Fruit fly (Drosophila melanogaster) whole organism, adult: ENCODE measurements around the gene CtsL4.
A peak's percentile ranks its signal among the peaks of the same experiment; 100 is the strongest.

ENCODE experiments used
- CG11617 ChIP-seq: fragments of 200-800 bp; sonication (Bioruptor generic); optimal IDR thresholded peaks from 2 replicates; lab custom pipeline; 2017; ENCODE audit warnings: mild to moderate bottlenecking, missing biosample characterization, missing genetic modification reagents, missing genetic modification characterization
- CG12768 ChIP-seq: fragments of 200-800 bp; sonication (Bioruptor generic); optimal IDR thresholded peaks from 2 replicates; lab custom pipeline; 2017; ENCODE audit warnings: missing biosample characterization, missing genetic modification characterization, mild to moderate bottlenecking, moderate library complexity, missing genetic modification reagents
- CG14711 ChIP-seq: fragments of 200-800 bp; sonication (Bioruptor generic); optimal IDR thresholded peaks from 2 replicates; lab custom pipeline; 2018; ENCODE audit warnings: missing biosample characterization, mild to moderate bottlenecking, missing genetic modification characterization, moderate library complexity
- CG1620 ChIP-seq: fragments of 200-800 bp; sonication (Bioruptor generic); optimal IDR thresholded peaks from 2 replicates; lab custom pipeline; 2016; ENCODE audit warnings: missing biosample characterization, missing genetic modification characterization
- CG33017 ChIP-seq: fragments of 200-800 bp; sonication (Bioruptor generic); optimal IDR thresholded peaks from 2 replicates; lab custom pipeline; 2018; ENCODE audit warnings: missing biosample characterization, mild to moderate bottlenecking, missing genetic modification characterization, moderate library complexity
- CG5204 ChIP-seq: fragments of 200-800 bp; sonication (Bioruptor generic); optimal IDR thresholded peaks from 2 replicates; lab custom pipeline; 2016; ENCODE audit warnings: missing biosample characterization, missing genetic modification characterization
- CG7045 ChIP-seq: fragments of 200-800 bp; sonication (Bioruptor generic); optimal IDR thresholded peaks from 2 replicates; lab custom pipeline; 2017; ENCODE audit warnings: missing biosample characterization, mild to moderate bottlenecking, missing genetic modification characterization
- CG7101 ChIP-seq: fragments of 200-800 bp; sonication (Bioruptor generic); optimal IDR thresholded peaks from 2 replicates; lab custom pipeline; 2018; ENCODE audit warnings: missing biosample characterization, mild to moderate bottlenecking, missing genetic modification characterization, moderate library complexity
- Clk ChIP-seq: fragments of 200-800 bp; sonication (Bioruptor generic); optimal IDR thresholded peaks from 2 replicates; lab custom pipeline; 2017; ENCODE audit warnings: missing biosample characterization, missing genetic modification characterization
- Crg-1 ChIP-seq: fragments of 200-800 bp; sonication (Bioruptor generic); optimal IDR thresholded peaks from 2 replicates; lab custom pipeline; 2016; ENCODE audit warnings: missing biosample characterization, missing genetic modification characterization
- Hr96 ChIP-seq: fragments of 200-800 bp; sonication (Bioruptor generic); optimal IDR thresholded peaks from 2 replicates; lab custom pipeline; 2016; ENCODE audit warnings: missing biosample characterization, missing genetic modification characterization
- Mnt ChIP-seq: fragments of 200-800 bp; sonication (Bioruptor generic); optimal IDR thresholded peaks from 2 replicates; lab custom pipeline; 2016; ENCODE audit warnings: missing biosample characterization, mild to moderate bottlenecking, missing genetic modification characterization
- bab1 ChIP-seq: fragments of 200-800 bp; sonication (Bioruptor generic); optimal IDR thresholded peaks from 3 replicates; lab custom pipeline; 2019; ENCODE audit warnings: missing biosample characterization, mild to moderate bottlenecking, missing genetic modification characterization, moderate library complexity
- cic ChIP-seq: fragments of 200-800 bp; sonication (Bioruptor generic); optimal IDR thresholded peaks from 2 replicates; lab custom pipeline; 2017; ENCODE audit warnings: missing biosample characterization, mild to moderate bottlenecking, missing genetic modification characterization, moderate library complexity
- cnc ChIP-seq, 2 experiments: fragments of >200 bp; optimal IDR thresholded peaks; 2 replicates each; lab custom pipeline; 2017
- kay ChIP-seq: fragments of 200-800 bp; sonication (Bioruptor generic); peaks from one replicate; lab custom pipeline; 2016; ENCODE audit warnings: missing biosample characterization, missing genetic modification characterization, borderline replicate concordance
- ovo ChIP-seq: fragments of 200-800 bp; sonication (Bioruptor generic); optimal IDR thresholded peaks from 2 replicates; lab custom pipeline; 2016; ENCODE audit warnings: missing biosample characterization, missing genetic modification characterization
- pad ChIP-seq: fragments of 200-800 bp; sonication (Bioruptor generic); optimal IDR thresholded peaks from 3 replicates; lab custom pipeline; 2017; ENCODE audit warnings: missing biosample characterization, missing genetic modification characterization, mild to moderate bottlenecking, moderate library complexity, missing genetic modification reagents
- tj ChIP-seq: fragments of 200-800 bp; sonication (Bioruptor generic); optimal IDR thresholded peaks from 3 replicates; lab custom pipeline; 2017; ENCODE audit warnings: missing biosample characterization, mild to moderate bottlenecking, missing genetic modification characterization, moderate library complexity
- toe ChIP-seq: fragments of 200-800 bp; sonication (Bioruptor generic); optimal IDR thresholded peaks from 2 replicates; lab custom pipeline; 2016; ENCODE audit warnings: missing biosample characterization, missing genetic modification characterization

CtsL4 gene

DNA sequence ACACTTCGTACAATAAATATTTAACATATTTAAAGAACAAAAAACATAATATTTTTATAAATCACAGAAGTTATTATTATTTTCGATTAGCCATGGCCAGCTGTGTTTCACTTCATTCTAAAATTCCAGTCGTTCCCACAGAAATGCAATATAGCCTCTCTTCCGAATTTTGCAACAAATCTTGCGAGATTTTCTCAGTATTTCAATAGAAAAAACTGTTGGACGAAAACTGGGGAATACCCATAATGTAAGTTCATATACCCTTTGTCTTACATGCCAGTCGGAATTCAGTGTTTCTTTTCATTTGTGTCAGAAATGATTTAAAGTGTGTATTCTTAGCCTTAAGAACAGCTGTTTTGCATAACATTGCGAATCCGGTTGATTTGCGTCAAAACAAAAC is at the start of gene CtsL4, which contains the start of gene ClpP:
Gene CtsL4, minus strand, starts transcription at position 90 of the 400 bp plus-strand sequence.
Gene ClpP, plus strand, starts transcription at position 288 of the 400 bp plus-strand sequence.
- TF ChIP-seq CG14711 (tag; lab: Kevin White, UChicago) (no peak), CG7101 (peak; percentile 36), bab1 (GFP tag; lab: Kevin White, UChicago) (no peak), Crg-1 (GFP tag; lab: Kevin White, UChicago) (no peak), tj (GFP tag; lab: Kevin White, UChicago) (peak; percentile 72), CG1620 (GFP tag; lab: Kevin White, UChicago) (peak; percentile 6), CG11617 (GFP tag; lab: Kevin White, UChicago) (peak; percentile 35)

dm6 chr2L:10405008-10405654 is 48.7 kb upstream of the CtsL4 start, which contains the start of the genes CG17768, LSm-4 and Ir31a:
TSS of gene CG17768 (minus strand) at chr2L:10405203.
TSS of gene LSm-4 (minus strand) at chr2L:10405203.
TSS of gene Ir31a (plus strand) at chr2L:10405565.
- TF ChIP-seq CG14711 (tag; lab: Kevin White, UChicago), result no peak

DNA sequence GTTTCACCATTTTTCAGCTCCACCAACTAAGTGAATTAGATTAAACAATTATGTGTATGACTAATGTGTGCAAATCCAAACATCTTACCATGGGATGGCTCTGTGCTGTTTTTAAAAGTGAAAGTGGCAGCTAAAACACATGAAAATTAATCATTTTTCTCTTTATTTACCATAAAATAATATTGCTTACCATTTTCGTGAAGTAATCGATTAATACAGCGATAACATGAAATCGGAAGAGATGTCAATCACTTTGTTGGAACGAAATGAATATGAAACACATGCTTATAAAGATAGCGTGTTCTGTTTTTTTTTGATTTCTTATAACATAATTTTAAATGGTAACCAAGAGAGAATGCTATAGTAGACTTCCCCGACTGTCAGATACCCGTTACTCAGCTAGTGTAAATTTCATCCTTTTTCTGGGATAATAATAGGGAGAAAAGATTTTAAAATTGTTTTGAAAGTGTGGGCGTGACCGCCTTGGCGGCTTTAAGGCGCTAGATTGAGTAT is 47.5 kb upstream of the CtsL4 start:
- no peak for TF ChIP-seq cic (GFP tag; lab: Kevin White, UChicago)
- no peak for TF ChIP-seq CG7101
- TF ChIP-seq cnc (optimal IDR thresholded peaks at IDR 0.05; lab: Kevin White, UChicago), result no peak
- TF ChIP-seq kay, result peak; percentile 86
- TF ChIP-seq CG14711 (tag; lab: Kevin White, UChicago), result no peak
- TF ChIP-seq toe, result no peak
- no peak for TF ChIP-seq ovo (GFP tag; lab: Kevin White, UChicago)
- TF ChIP-seq Hr96 (GFP tag; lab: Kevin White, UChicago), result no peak
- no peak for TF ChIP-seq tj (GFP tag; lab: Kevin White, UChicago)
- TF ChIP-seq CG33017 (tag; lab: Kevin White, UChicago), result no peak
- TF ChIP-seq bab1 (GFP tag; lab: Kevin White, UChicago), result peak; percentile 39
- no peak for TF ChIP-seq Crg-1 (GFP tag; lab: Kevin White, UChicago)
- no peak for TF ChIP-seq Mnt (GFP tag; lab: Kevin White, UChicago)
- TF ChIP-seq CG12768 (GFP tag; lab: Kevin White, UChicago), result no peak
- no peak for TF ChIP-seq Clk (GFP tag; lab: Kevin White, UChicago)

dm6 chr2L:10396877-10397587 is 40.6 kb upstream of the CtsL4 start:
- TF ChIP-seq Mnt (GFP tag; lab: Kevin White, UChicago) (peak; percentile 65), cic (GFP tag; lab: Kevin White, UChicago) (peak; percentile 59), CG5204 (GFP tag; lab: Kevin White, UChicago) (no peak), CG12768 (GFP tag; lab: Kevin White, UChicago) (no peak), CG1620 (GFP tag; lab: Kevin White, UChicago) (no peak), tj (GFP tag; lab: Kevin White, UChicago) (peak; percentile 84), pad (no peak), CG14711 (tag; lab: Kevin White, UChicago) (no peak), Crg-1 (GFP tag; lab: Kevin White, UChicago) (no peak), Hr96 (GFP tag; lab: Kevin White, UChicago) (no peak), Clk (GFP tag; lab: Kevin White, UChicago) (no peak), kay (peak; percentile 99), ovo (GFP tag; lab: Kevin White, UChicago) (no peak)

DNA sequence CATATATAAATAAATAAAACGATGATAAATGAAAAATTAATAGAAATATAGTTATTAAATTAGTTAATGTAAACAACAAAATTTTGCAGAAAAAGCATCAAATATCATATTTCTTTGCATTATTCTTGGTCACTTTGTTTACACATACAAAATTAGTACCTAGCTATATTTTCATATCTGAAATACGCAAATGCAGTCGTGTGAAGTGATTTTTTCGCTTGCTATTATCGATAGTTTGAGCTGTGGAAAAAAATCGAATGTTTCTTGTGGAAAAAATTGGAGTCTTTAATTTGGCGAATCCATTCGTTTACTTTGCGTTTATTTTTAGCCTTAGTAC is 40.1 kb upstream of the CtsL4 start, which contains the start of gene Cnot4:
Gene Cnot4, plus strand, starts transcription at position 229 of the 337 bp plus-strand sequence.
- TF ChIP-seq CG12768 (GFP tag; lab: Kevin White, UChicago) (no peak), CG1620 (GFP tag; lab: Kevin White, UChicago) (no peak), CG7045 (GFP tag; lab: Kevin White, UChicago) (no peak), CG7101 (no peak), ovo (GFP tag; lab: Kevin White, UChicago) (no peak), bab1 (GFP tag; lab: Kevin White, UChicago) (no peak), kay (no peak), CG11617 (GFP tag; lab: Kevin White, UChicago) (no peak)

DNA sequence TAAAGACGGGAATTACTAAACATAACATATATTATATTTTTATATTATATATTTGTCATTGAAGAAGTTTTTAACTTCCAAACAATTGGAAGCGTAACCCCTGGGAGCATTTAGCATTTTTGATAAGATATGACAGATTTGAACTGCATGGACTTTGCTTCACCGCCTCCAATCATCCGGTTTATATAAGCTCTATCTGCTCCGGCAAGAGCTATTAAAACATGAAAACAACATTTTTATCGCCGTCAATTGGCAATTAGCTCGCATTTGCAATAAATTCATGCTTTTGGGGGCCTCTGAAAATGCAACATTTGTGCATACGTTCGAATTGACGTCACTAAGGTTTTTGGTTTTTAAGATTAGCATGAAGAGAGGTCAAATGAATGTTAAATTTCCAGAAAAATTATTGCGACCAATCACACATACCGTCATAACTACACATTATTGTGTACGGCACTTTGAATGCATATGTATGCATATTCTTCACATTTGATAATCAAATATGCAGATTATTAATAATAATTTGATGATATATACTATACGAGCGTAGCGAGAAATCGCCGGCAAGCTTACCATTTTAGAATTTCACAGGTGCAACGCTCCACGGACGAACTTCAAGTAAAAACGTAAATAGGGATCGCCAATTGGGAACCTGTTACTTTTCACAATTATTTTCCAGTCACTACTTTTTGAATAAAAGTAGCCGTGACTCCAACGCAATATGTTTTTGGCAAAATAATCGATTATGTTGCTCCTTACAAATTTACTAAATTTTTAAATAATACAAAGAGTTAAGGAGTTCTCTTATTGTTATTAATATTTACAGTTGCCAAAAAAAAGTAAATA is 39.5 kb upstream of the CtsL4 start, which contains the start of gene Mdh1:
Gene Mdh1, minus strand, starts transcription at position 691 of the 846 bp plus-strand sequence.
- TF ChIP-seq CG11617 (GFP tag; lab: Kevin White, UChicago) (peak; percentile 5), Crg-1 (GFP tag; lab: Kevin White, UChicago) (no peak), CG5204 (GFP tag; lab: Kevin White, UChicago) (no peak), CG33017 (tag; lab: Kevin White, UChicago) (peak; percentile 25), CG14711 (tag; lab: Kevin White, UChicago) (no peak), CG7045 (GFP tag; lab: Kevin White, UChicago) (no peak), Clk (GFP tag; lab: Kevin White, UChicago) (no peak), CG7101 (no peak), kay (peak; percentile 79), bab1 (GFP tag; lab: Kevin White, UChicago) (peak; percentile 32), cnc (optimal IDR thresholded peaks at IDR 0.05; lab: Kevin White, UChicago) (no peak), CG12768 (GFP tag; lab: Kevin White, UChicago) (peak; percentile 19), Mnt (GFP tag; lab: Kevin White, UChicago) (peak; percentile 28)
